Fruit fly (Drosophila melanogaster) whole organism, embryonic: ENCODE results near the gene CG6785.

Experiments
- ATbp ChIP-seq: fragments of 200-800 bp; sonication (Bioruptor generic); optimal IDR thresholded peaks from 2 replicates; lab custom pipeline; 2017; ENCODE audit warnings: missing biosample characterization, mild to moderate bottlenecking, missing genetic modification characterization, missing genetic modification reagents
- Abd-B ChIP-seq: fragments of 200-800 bp; sonication (Bioruptor generic); optimal IDR thresholded peaks from 2 replicates; lab custom pipeline; 2018; ENCODE audit warnings: missing biosample characterization, mild to moderate bottlenecking, missing genetic modification characterization, moderate library complexity
- Asciz ChIP-seq: fragments of 200-800 bp; sonication (Bioruptor generic); optimal IDR thresholded peaks from 2 replicates; lab custom pipeline; 2017; ENCODE audit warnings: missing biosample characterization, mild to moderate bottlenecking, missing genetic modification characterization, missing genetic modification reagents
- CG10267 ChIP-seq: fragments of 200-800 bp; sonication (Bioruptor generic); optimal IDR thresholded peaks from 2 replicates; lab custom pipeline; 2018; ENCODE audit warnings: missing biosample characterization, mild to moderate bottlenecking, missing genetic modification characterization, moderate library complexity
- CG10543 ChIP-seq: fragments of 200-800 bp; sonication (Bioruptor generic); optimal IDR thresholded peaks from 3 replicates; lab custom pipeline; 2017; ENCODE audit warnings: missing biosample characterization, mild to moderate bottlenecking, missing genetic modification characterization, moderate library complexity
- CG11093 ChIP-seq: fragments of 200-800 bp; sonication (Bioruptor generic); IDR thresholded peaks from 3 replicates; pipeline ENCODE4 v1.3.6; 2022; ENCODE audit warnings: missing biosample characterization, missing genetic modification characterization
- CG11398 ChIP-seq: fragments of 200-800 bp; sonication (Bioruptor generic); optimal IDR thresholded peaks from 2 replicates; lab custom pipeline; 2016; ENCODE audit warnings: missing biosample characterization, missing genetic modification characterization
- CG11695 ChIP-seq: fragments of 200-800 bp; sonication (Bioruptor generic); IDR thresholded peaks from 3 replicates; pipeline ENCODE4 v1.3.6; 2022; ENCODE audit warnings: missing biosample characterization, missing genetic modification characterization
- CG12219 ChIP-seq: fragments of 200-800 bp; sonication (Bioruptor generic); optimal IDR thresholded peaks from 3 replicates; lab custom pipeline; 2018; ENCODE audit warnings: missing biosample characterization, mild to moderate bottlenecking, missing genetic modification characterization
- CG12659 ChIP-seq: fragments of 200-800 bp; sonication (Bioruptor generic); optimal IDR thresholded peaks from 3 replicates; lab custom pipeline; 2017; ENCODE audit warnings: mild to moderate bottlenecking, missing biosample characterization, missing genetic modification reagents, missing genetic modification characterization
- CG12769 ChIP-seq: fragments of 200-800 bp; sonication (Bioruptor generic); optimal IDR thresholded peaks from 2 replicates; lab custom pipeline; 2019; ENCODE audit warnings: missing biosample characterization, mild to moderate bottlenecking, missing genetic modification characterization, moderate library complexity
- CG13624 ChIP-seq: fragments of 200-800 bp; sonication (Bioruptor generic); optimal IDR thresholded peaks from 2 replicates; lab custom pipeline; 2016; ENCODE audit warnings: missing biosample characterization, missing genetic modification characterization
- CG14014 ChIP-seq: fragments of 200-800 bp; sonication (Bioruptor generic); IDR thresholded peaks from 2 replicates; pipeline ENCODE4 v1.3.6; 2022; ENCODE audit warnings: missing biosample characterization, missing genetic modification characterization
- CG15479 ChIP-seq: fragments of 200-800 bp; sonication (Bioruptor generic); optimal IDR thresholded peaks from 3 replicates; lab custom pipeline; 2019; ENCODE audit warnings: missing biosample characterization, mild to moderate bottlenecking, missing genetic modification characterization, moderate library complexity
- CG15601 ChIP-seq: fragments of 200-800 bp; sonication (Bioruptor generic); optimal IDR thresholded peaks from 3 replicates; lab custom pipeline; 2019; ENCODE audit warnings: missing biosample characterization, mild to moderate bottlenecking, missing genetic modification characterization, moderate library complexity
- CG17361 ChIP-seq: fragments of 200-800 bp; sonication (Bioruptor generic); IDR thresholded peaks from 3 replicates; pipeline ENCODE4 v1.3.6; 2022; ENCODE audit warnings: missing biosample characterization, missing genetic modification characterization
- CG2875 ChIP-seq: fragments of 200-800 bp; sonication (Bioruptor generic); optimal IDR thresholded peaks from 2 replicates; lab custom pipeline; 2017; ENCODE audit warnings: missing biosample characterization, mild to moderate bottlenecking, missing genetic modification characterization, missing genetic modification reagents
- CG30431 ChIP-seq: fragments of 200-800 bp; sonication (Bioruptor generic); optimal IDR thresholded peaks from 2 replicates; lab custom pipeline; 2017; ENCODE audit warnings: missing biosample characterization, missing genetic modification characterization
- CG32767 ChIP-seq: fragments of 200-800 bp; sonication (Bioruptor generic); IDR thresholded peaks from 2 replicates; pipeline ENCODE4 v1.3.6; 2022; ENCODE audit warnings: missing biosample characterization, missing genetic modification characterization
- CG34376 ChIP-seq: fragments of 200-800 bp; sonication (Bioruptor generic); optimal IDR thresholded peaks from 2 replicates; lab custom pipeline; 2018; ENCODE audit warnings: missing biosample characterization, mild to moderate bottlenecking, missing genetic modification characterization
- CG6272 ChIP-seq: fragments of 200-800 bp; sonication (Bioruptor generic); IDR thresholded peaks from 2 replicates; pipeline ENCODE4 v1.3.6; 2022; ENCODE audit warnings: missing biosample characterization, missing genetic modification characterization
- CG6854 ChIP-seq: fragments of 200-800 bp; sonication (Bioruptor generic); optimal IDR thresholded peaks from 3 replicates; lab custom pipeline; 2017; ENCODE audit warnings: missing biosample characterization, mild to moderate bottlenecking, missing genetic modification characterization
- CG7963 ChIP-seq: fragments of 200-800 bp; sonication (Bioruptor generic); IDR thresholded peaks from 3 replicates; pipeline ENCODE4 v1.3.6; 2022; ENCODE audit warnings: missing biosample characterization, missing genetic modification characterization; ENCODE audit not compliant: partially characterized antibody
- CG8388 ChIP-seq: fragments of 200-800 bp; sonication (Bioruptor generic); optimal IDR thresholded peaks from 2 replicates; lab custom pipeline; 2019; ENCODE audit warnings: missing biosample characterization, mild to moderate bottlenecking, missing genetic modification characterization, moderate library complexity
- CG9215 ChIP-seq: fragments of 200-800 bp; sonication (Bioruptor generic); IDR thresholded peaks from 2 replicates; pipeline ENCODE4 v1.3.6; 2022; ENCODE audit warnings: missing biosample characterization, missing genetic modification characterization
- Camta ChIP-seq: fragments of 200-800 bp; sonication (Bioruptor generic); optimal IDR thresholded peaks from 2 replicates; lab custom pipeline; 2016; ENCODE audit warnings: missing biosample characterization, missing genetic modification characterization
- Deaf1 ChIP-seq: fragments of 200-800 bp; optimal IDR thresholded peaks from 3 replicates; lab custom pipeline; 2019; ENCODE audit warnings: missing biosample characterization, mild to moderate bottlenecking, missing genetic modification characterization, moderate library complexity
- Doc3 ChIP-seq: fragments of 200-800 bp; sonication (Bioruptor generic); IDR thresholded peaks from 3 replicates; pipeline ENCODE4 v1.3.6; 2022; ENCODE audit warnings: missing biosample characterization, missing genetic modification characterization; ENCODE audit not compliant: partially characterized antibody
- Hr39 ChIP-seq: fragments of >200 bp; optimal IDR thresholded peaks from 2 replicates; lab custom pipeline; 2017
- Meics ChIP-seq: fragments of 200-800 bp; sonication (Bioruptor generic); optimal IDR thresholded peaks from 2 replicates; lab custom pipeline; 2017; ENCODE audit warnings: missing biosample characterization, mild to moderate bottlenecking, missing genetic modification characterization
- Spps ChIP-seq: fragments of 200-800 bp; sonication (Bioruptor generic); optimal IDR thresholded peaks from 2 replicates; lab custom pipeline; 2018; ENCODE audit warnings: missing biosample characterization, mild to moderate bottlenecking, missing genetic modification characterization
- ato ChIP-seq: fragments of 200-800 bp; sonication (Bioruptor generic); IDR thresholded peaks from 2 replicates; pipeline ENCODE4 v1.3.6; 2022; ENCODE audit warnings: missing biosample characterization, missing genetic modification characterization; ENCODE audit not compliant: partially characterized antibody
- bcd ChIP-seq: fragments of 200-800 bp; sonication (Bioruptor generic); optimal IDR thresholded peaks from 2 replicates; lab custom pipeline; 2017; ENCODE audit warnings: missing biosample characterization, mild to moderate bottlenecking, missing genetic modification characterization
- btn ChIP-seq: fragments of 200-800 bp; sonication (Bioruptor generic); optimal IDR thresholded peaks from 2 replicates; lab custom pipeline; 2016; ENCODE audit warnings: missing biosample characterization, missing genetic modification characterization
- ewg ChIP-seq: fragments of 200-800 bp; sonication (Bioruptor generic); optimal IDR thresholded peaks from 3 replicates; lab custom pipeline; 2017; ENCODE audit warnings: mild to moderate bottlenecking, missing biosample characterization, missing genetic modification reagents, missing genetic modification characterization
- gce ChIP-seq: fragments of 200-800 bp; sonication (Bioruptor generic); IDR thresholded peaks from 3 replicates; pipeline ENCODE4 v1.3.6; 2022; ENCODE audit warnings: missing biosample characterization, missing genetic modification characterization
- gt ChIP-seq: fragments of 200-800 bp; sonication (Bioruptor generic); IDR thresholded peaks from 2 replicates; pipeline ENCODE4 v1.3.6; 2022; ENCODE audit warnings: missing biosample characterization, missing genetic modification characterization
- klu ChIP-seq: fragments of 200-800 bp; sonication (Bioruptor generic); IDR thresholded peaks from 2 replicates; pipeline ENCODE4 v1.3.6; 2022; ENCODE audit warnings: missing biosample characterization, missing genetic modification characterization
- luna ChIP-seq: fragments of 200-800 bp; sonication (Bioruptor generic); optimal IDR thresholded peaks from 2 replicates; lab custom pipeline; 2016; ENCODE audit warnings: missing biosample characterization, missing genetic modification characterization
- odd ChIP-seq: fragments of 200-800 bp; sonication (Bioruptor generic); optimal IDR thresholded peaks from 2 replicates; lab custom pipeline; 2017; ENCODE audit warnings: missing biosample characterization, mild to moderate bottlenecking, missing genetic modification characterization
- org-1 ChIP-seq: fragments of 200-800 bp; sonication (Bioruptor generic); optimal IDR thresholded peaks from 2 replicates; lab custom pipeline; 2017; ENCODE audit warnings: missing biosample characterization, missing genetic modification characterization
- peb ChIP-seq: fragments of 200-800 bp; sonication (Bioruptor generic); IDR thresholded peaks from 2 replicates; pipeline ENCODE4 v1.3.6; 2022; ENCODE audit warnings: missing biosample characterization, missing genetic modification characterization
- pnt ChIP-seq: fragments of 200-800 bp; sonication (Bioruptor generic); optimal IDR thresholded peaks from 3 replicates; lab custom pipeline; 2016; ENCODE audit warnings: missing biosample characterization, missing genetic modification characterization
- sc ChIP-seq, 3 experiments: fragments of >200 bp in 2 of 3; fragments of 200-800 bp in 1 of 3; sonication (Bioruptor generic) in 1 of 3; optimal IDR thresholded peaks; 2 replicates in 2 of 3; 3 replicates in 1 of 3; lab custom pipeline; 2017; ENCODE audit warnings: mild to moderate bottlenecking in 1 of 3, missing biosample characterization in 1 of 3, missing genetic modification characterization in 1 of 3, missing genetic modification reagents in 1 of 3
- toy ChIP-seq: fragments of 200-800 bp; sonication (Bioruptor generic); IDR thresholded peaks from 2 replicates; pipeline ENCODE4 v1.3.6; 2022; ENCODE audit warnings: missing biosample characterization, missing genetic modification characterization
- unpg ChIP-seq: fragments of 200-800 bp; sonication (Bioruptor generic); optimal IDR thresholded peaks from 3 replicates; lab custom pipeline; 2018; ENCODE audit warnings: missing biosample characterization, mild to moderate bottlenecking, missing genetic modification characterization, moderate library complexity
- wdn ChIP-seq: fragments of 200-800 bp; sonication (Bioruptor generic); IDR thresholded peaks from 2 replicates; pipeline ENCODE4 v1.3.6; 2022; ENCODE audit warnings: missing biosample characterization, missing genetic modification characterization

Gene CG6785

DNA sequence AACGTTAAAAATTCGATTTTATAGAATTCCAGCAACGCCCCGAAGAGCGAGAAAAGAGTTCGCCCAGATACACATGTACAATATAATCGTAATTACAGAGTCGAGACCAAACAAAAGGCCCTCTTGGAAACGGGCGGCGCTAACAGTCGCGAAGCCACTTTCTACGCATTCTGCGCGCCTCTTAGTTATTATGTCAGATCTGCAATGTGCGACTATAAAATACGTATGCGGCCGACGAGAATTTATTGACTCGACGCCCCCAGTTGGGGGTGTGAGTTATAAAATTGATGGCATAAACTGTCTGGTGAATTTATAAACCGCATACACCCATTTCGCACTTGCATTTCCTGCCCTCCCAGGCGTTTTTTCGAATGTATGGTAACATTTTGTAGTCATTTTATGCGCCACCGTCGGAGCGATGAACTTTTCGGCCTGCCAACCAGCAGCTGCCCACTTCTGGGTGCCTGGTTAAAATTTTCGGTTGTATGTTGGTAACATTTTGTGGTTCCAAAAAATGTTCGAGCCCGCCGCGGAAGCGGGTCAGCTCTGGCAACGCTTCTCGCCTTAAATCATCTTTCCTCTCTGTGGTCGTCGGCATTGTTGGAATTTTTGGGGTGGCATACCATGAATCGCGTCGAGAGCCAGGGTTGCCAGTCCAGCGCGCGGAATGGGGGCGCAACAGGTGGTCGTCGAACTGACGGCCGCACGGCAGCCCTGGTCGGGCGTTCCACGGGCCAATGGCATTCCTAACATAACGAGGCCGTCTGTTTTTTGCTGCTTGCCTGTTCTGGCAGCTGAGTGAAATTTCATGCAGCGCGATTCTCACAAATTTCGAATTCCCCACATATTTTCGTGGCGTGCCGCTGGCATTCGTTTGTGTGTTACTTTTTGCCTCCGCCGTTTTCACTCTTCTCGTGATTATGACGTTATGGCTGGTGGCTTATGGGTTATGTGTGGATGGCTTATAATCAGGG lies 33.0 kb downstream of the CG6785 start (continued):
- TF ChIP-seq Spps (peak; percentile 8), klu (GFP tag; lab: Robert Waterston, UW) (no peak), CG7963 (GFP tag; lab: Robert Waterston, UW) (no peak), CG2875 (GFP tag; lab: Kevin White, UChicago) (peak; percentile 28), CG8388 (GFP tag; lab: Kevin White, UChicago) (peak; percentile 29), CG12219 (peak; percentile 60), CG11093 (GFP tag; lab: Robert Waterston, UW) (peak; percentile 66; the same call in 2 of the 3 replicates), CG10267 (tag; lab: Kevin White, UChicago) (peak; percentile 55), bcd (GFP tag; lab: Kevin White, UChicago) (peak; percentile 75), ewg (peak; percentile 48), Meics (GFP tag; lab: Kevin White, UChicago) (peak; percentile 83), btn (GFP tag; lab: Kevin White, UChicago) (peak; percentile 66), CG12659 (GFP tag; lab: Kevin White, UChicago) (peak; percentile 74), Camta (peak; percentile 25), CG6854 (GFP tag; lab: Kevin White, UChicago) (peak; percentile 39), unpg (GFP tag; lab: Kevin White, UChicago) (peak; percentile 57), CG6272 (GFP tag; lab: Robert Waterston, UW) (peak; percentile 80), pnt (peak; percentile 71), gce (GFP tag; lab: Robert Waterston, UW) (no peak), org-1 (GFP tag; lab: Kevin White, UChicago) (peak; percentile 50), Doc3 (GFP tag; lab: Robert Waterston, UW) (no peak), CG30431 (GFP tag; lab: Kevin White, UChicago) (peak; percentile 0), Abd-B (peak; percentile 56), Hr39 (no peak), CG13624 (GFP tag; lab: Kevin White, UChicago) (peak; percentile 88), gt (GFP tag; lab: Robert Waterston, UW) (no peak), odd (GFP tag; lab: Kevin White, UChicago) (peak; percentile 20), CG9215 (GFP tag; lab: Robert Waterston, UW) (no peak), CG10543 (GFP tag; lab: Kevin White, UChicago) (peak; percentile 99), CG17361 (no peak), ato (GFP tag; lab: Robert Waterston, UW) (no peak), sc (optimal IDR thresholded peaks at IDR 0.05; lab: Kevin White, UChicago) (no peak), sc (GFP tag; optimal IDR thresholded peaks at IDR 0.05; lab: Kevin White, UChicago) (no peak), Deaf1 (tag; lab: Kevin White, UChicago) (peak; percentile 74), CG11398 (GFP tag; lab: Kevin White, UChicago) (peak; percentile 57), wdn (no peak), CG12769 (tag; lab: Kevin White, UChicago) (peak; percentile 98), luna (no peak), CG15479 (GFP tag; lab: Kevin White, UChicago) (peak; percentile 90), CG32767 (GFP tag; lab: Robert Waterston, UW) (no peak), Asciz (GFP tag; lab: Kevin White, UChicago) (no peak), toy (GFP tag; lab: Robert Waterston, UW) (no peak), CG15601 (tag; lab: Kevin White, UChicago) (peak; percentile 72), CG34376 (GFP tag; lab: Kevin White, UChicago) (peak; percentile 82), ATbp (GFP tag; lab: Kevin White, UChicago) (peak; percentile 66), CG14014 (GFP tag; lab: Robert Waterston, UW) (no peak), CG11695 (GFP tag; lab: Robert Waterston, UW) (no peak), peb (GFP tag; lab: Robert Waterston, UW) (no peak)
